Fruit fly (Drosophila melanogaster): ENCODE data around the gene Brd.

Brd gene

DNA sequence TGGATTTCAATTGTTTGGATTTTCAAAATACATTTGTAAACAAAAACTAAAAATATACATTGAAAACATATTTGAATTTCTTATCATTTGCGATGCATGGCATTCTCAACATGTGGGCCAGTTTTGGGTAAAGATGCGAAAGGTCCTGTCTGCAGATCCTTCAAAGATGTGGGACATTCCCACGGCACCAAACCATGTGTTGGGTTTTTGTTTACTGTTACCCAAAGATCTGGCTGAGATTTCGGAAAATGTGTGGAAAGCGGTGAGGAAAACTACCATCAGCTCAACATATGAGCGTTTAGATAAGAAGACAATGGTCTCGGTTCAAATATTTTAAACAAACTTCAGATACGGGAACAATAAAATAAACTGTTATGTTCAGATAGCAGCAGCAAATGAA lies 3.6 kb downstream of the Brd start (continued):
- TF ChIP-seq repo (GFP tag; optimal IDR thresholded peaks at IDR 0.05): no peak
- no peak for TF ChIP-seq tap (tag; optimal IDR thresholded peaks at IDR 0.05)
- 0 out of 2 replicates have a peak, but pooled peaks have one; percentile 13 for TF ChIP-seq Xrp1 (GFP tag; IDR thresholded peaks at IDR 0.05)
- TF ChIP-seq CoRest (tag; optimal IDR thresholded peaks at IDR 0.05): no peak
- TF ChIP-seq zen (tag; optimal IDR thresholded peaks at IDR 0.05): no peak
- no peak for TF ChIP-seq CG11696 (GFP tag; IDR thresholded peaks at IDR 0.05)
- no peak for TF ChIP-seq jumu (GFP tag; optimal IDR thresholded peaks at IDR 0.05)
- no peak for TF ChIP-seq CG34422 (GFP tag; IDR thresholded peaks at IDR 0.05)
- peak; percentile 17 for TF ChIP-seq sens (GFP tag)
- no peak for TF ChIP-seq NC2β (GFP tag; optimal IDR thresholded peaks at IDR 0.05)
- no peak for TF ChIP-seq Opbp (GFP tag; IDR thresholded peaks at IDR 0.05; ENCODE audit: partially characterized antibody)
- TF ChIP-seq CG3065 (GFP tag; optimal IDR thresholded peaks at IDR 0.05): no peak
- TF ChIP-seq CG3163 (GFP tag; optimal IDR thresholded peaks at IDR 0.05): no peak
- TF ChIP-seq usp (GFP tag; optimal IDR thresholded peaks at IDR 0.05): no peak
- TF ChIP-seq CG11398 (GFP tag; optimal IDR thresholded peaks at IDR 0.05): no peak
- TF ChIP-seq Doc3 (GFP tag; IDR thresholded peaks at IDR 0.05; ENCODE audit: partially characterized antibody): no peak
- no peak for TF ChIP-seq onecut (GFP tag; IDR thresholded peaks at IDR 0.05)
- TF ChIP-seq wor (GFP tag; IDR thresholded peaks at IDR 0.05): no peak
- no peak for TF ChIP-seq abd-A (tag; optimal IDR thresholded peaks at IDR 0.05)
- no peak for TF ChIP-seq Gsc (GFP tag; IDR thresholded peaks at IDR 0.05)
- TF ChIP-seq da (GFP tag; optimal IDR thresholded peaks at IDR 0.05): no peak
- no peak for TF ChIP-seq crc (GFP tag; optimal IDR thresholded peaks at IDR 0.05)
- no peak for TF ChIP-seq gcm2 (GFP tag; optimal IDR thresholded peaks at IDR 0.05)
- TF ChIP-seq Dbx (GFP tag; IDR thresholded peaks at IDR 0.05): no peak
- no peak for TF ChIP-seq tio (GFP tag; optimal IDR thresholded peaks at IDR 0.05)
- no peak for TF ChIP-seq CG11456 (GFP tag; IDR thresholded peaks at IDR 0.05)
- TF ChIP-seq CG1529 (GFP tag; optimal IDR thresholded peaks at IDR 0.05): no peak
- no peak for TF ChIP-seq CG1792 (GFP tag; optimal IDR thresholded peaks at IDR 0.05)
- no peak for TF ChIP-seq Bgb (GFP tag; IDR thresholded peaks at IDR 0.05; ENCODE audit: partially characterized antibody)
- no peak for TF ChIP-seq crp (GFP tag; optimal IDR thresholded peaks at IDR 0.05)
- no peak for TF ChIP-seq CG8765 (GFP tag; IDR thresholded peaks at IDR 0.05)
- TF ChIP-seq twi (tag; optimal IDR thresholded peaks at IDR 0.05): peak; percentile 100
- TF ChIP-seq Dip3 (GFP tag; optimal IDR thresholded peaks at IDR 0.05): no peak
- TF ChIP-seq CG11723 (GFP tag; optimal IDR thresholded peaks at IDR 0.05): no peak
- no peak for TF ChIP-seq Nf-YA (GFP tag; IDR thresholded peaks at IDR 0.05)
- TF ChIP-seq CG10543 (GFP tag; optimal IDR thresholded peaks at IDR 0.05): no peak
- TF ChIP-seq Atf-2 (GFP tag; optimal IDR thresholded peaks at IDR 0.05): no peak
- no peak for TF ChIP-seq lilli (GFP tag; optimal IDR thresholded peaks at IDR 0.05)
- TF ChIP-seq gt (GFP tag; IDR thresholded peaks at IDR 0.05): no peak

DNA sequence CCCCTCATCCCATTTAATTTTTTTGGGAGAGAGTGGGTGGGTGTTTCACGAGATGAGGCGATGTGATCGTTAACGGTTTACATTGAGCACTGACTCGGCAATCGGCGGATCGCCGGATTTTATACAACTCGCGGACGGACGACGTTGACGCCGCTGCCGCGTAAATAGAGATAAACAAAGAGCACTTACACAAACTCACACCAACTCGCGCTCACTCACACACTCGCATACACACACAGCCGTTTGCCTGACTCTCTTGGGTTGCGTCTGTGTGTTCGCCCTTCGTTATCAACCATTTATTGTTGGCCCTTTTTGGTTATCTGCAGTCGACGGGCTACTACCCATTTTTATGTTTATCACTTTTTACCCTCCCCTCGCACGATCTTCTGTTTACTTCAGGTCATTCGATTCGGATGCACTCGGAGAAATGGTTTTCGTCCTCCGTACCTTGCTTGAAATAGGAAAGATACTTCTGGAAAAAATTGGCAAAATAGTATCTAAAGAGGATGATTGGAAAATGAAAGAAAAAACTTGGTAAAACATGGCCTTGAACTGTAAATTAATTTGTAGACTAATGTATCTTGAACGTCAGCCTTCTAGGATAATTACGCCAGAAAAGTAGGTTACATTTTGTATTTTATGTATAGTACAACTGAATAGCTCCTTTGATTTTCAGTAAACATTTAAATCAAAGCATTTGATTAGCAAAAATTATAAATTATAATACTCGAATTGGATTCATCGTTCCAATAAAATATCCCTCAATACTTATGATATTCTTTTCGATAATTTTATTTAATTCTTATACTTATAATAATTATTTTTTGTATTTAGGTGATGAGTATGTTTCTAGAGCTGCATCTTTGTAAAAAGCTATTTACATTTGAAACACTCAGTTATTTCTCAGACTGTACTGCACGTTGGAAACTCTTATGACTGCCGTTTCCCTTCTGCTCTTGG lies 5.3 kb downstream of the Brd start:
- TF ChIP-seq CG4707 (GFP tag; optimal IDR thresholded peaks at IDR 0.05): peak; percentile 15
- TF ChIP-seq sug (tag; optimal IDR thresholded peaks at IDR 0.05): peak; percentile 57
- TF ChIP-seq CG4360 (GFP tag; IDR thresholded peaks at IDR 0.05): peak; percentile 57; the same call in 1 of the 2 replicates
- TF ChIP-seq CG12104 (GFP tag; optimal IDR thresholded peaks at IDR 0.05): peak; percentile 31
- no peak for TF ChIP-seq slou (GFP tag; optimal IDR thresholded peaks at IDR 0.05)
- TF ChIP-seq CG13775 (GFP tag; optimal IDR thresholded peaks at IDR 0.05): peak; percentile 77
- TF ChIP-seq CG15479 (GFP tag; optimal IDR thresholded peaks at IDR 0.05): peak; percentile 91
- TF ChIP-seq CG8388 (GFP tag; optimal IDR thresholded peaks at IDR 0.05): peak; percentile 17
- TF ChIP-seq ewg (GFP tag; optimal IDR thresholded peaks at IDR 0.05): peak; percentile 24
- TF ChIP-seq Neu2 (GFP tag; optimal IDR thresholded peaks at IDR 0.05; ENCODE audit: borderline replicate concordance): no peak
- TF ChIP-seq CG9876 (GFP tag; optimal IDR thresholded peaks at IDR 0.05): no peak
- TF ChIP-seq HLHmδ (GFP tag; optimal IDR thresholded peaks at IDR 0.05): peak; percentile 9
- TF ChIP-seq HLH3B (GFP tag; IDR thresholded peaks at IDR 0.05): peak; percentile 43
